Fruit fly (Drosophila melanogaster) whole organism, embryonic: Measurements from ENCODE around the gene CG1840.

ENCODE experiments used
- Awh ChIP-seq: fragments of 200-800 bp; sonication (Bioruptor generic); IDR thresholded peaks from 2 replicates; pipeline ENCODE4, ENCODE4 v1.3.6; 2022; ENCODE audit warnings: missing biosample characterization, missing genetic modification characterization
- CG10366 ChIP-seq: fragments of 200-800 bp; sonication (Bioruptor generic); IDR thresholded peaks from 2 replicates; pipeline ENCODE4 v1.3.6; 2022; ENCODE audit warnings: missing biosample characterization, missing genetic modification characterization
- CG12155 ChIP-seq: fragments of 200-800 bp; sonication (Bioruptor generic); optimal IDR thresholded peaks from 3 replicates; lab custom pipeline; 2016; ENCODE audit warnings: missing biosample characterization, missing genetic modification characterization
- CG15269 ChIP-seq: fragments of 200-800 bp; sonication (Bioruptor generic); optimal IDR thresholded peaks from 2 replicates; lab custom pipeline; 2018; ENCODE audit warnings: missing biosample characterization, mild to moderate bottlenecking, missing genetic modification characterization, moderate library complexity
- CG16863 ChIP-seq: fragments of 200-800 bp; sonication (Bioruptor generic); optimal IDR thresholded peaks from 3 replicates; lab custom pipeline; 2016; ENCODE audit warnings: missing biosample characterization, missing genetic modification characterization
- CG17186 ChIP-seq: fragments of 200-800 bp; sonication (Bioruptor generic); optimal IDR thresholded peaks from 3 replicates; lab custom pipeline; 2017; ENCODE audit warnings: missing biosample characterization, missing genetic modification reagents, missing genetic modification characterization
- CG1792 ChIP-seq: fragments of 200-800 bp; sonication (Bioruptor generic); optimal IDR thresholded peaks from 2 replicates; lab custom pipeline; 2016; ENCODE audit warnings: missing biosample characterization, missing genetic modification characterization
- CG1832 ChIP-seq: fragments of 200-800 bp; sonication (Bioruptor generic); optimal IDR thresholded peaks from 2 replicates; lab custom pipeline; 2017; ENCODE audit warnings: missing biosample characterization, mild to moderate bottlenecking, missing genetic modification characterization, inconsistent platforms
- CG18599 ChIP-seq: fragments of 200-800 bp; sonication (Bioruptor generic); optimal IDR thresholded peaks from 3 replicates; lab custom pipeline; 2017; ENCODE audit warnings: missing biosample characterization, missing genetic modification characterization, mild to moderate bottlenecking, moderate library complexity, missing genetic modification reagents
- CG2129 ChIP-seq: fragments of 200-800 bp; sonication (Bioruptor generic); IDR thresholded peaks from 2 replicates; pipeline ENCODE4 v1.3.6; 2022; ENCODE audit warnings: missing biosample characterization, missing genetic modification characterization; ENCODE audit not compliant: partially characterized antibody
- CG30431 ChIP-seq: fragments of 200-800 bp; sonication (Bioruptor generic); optimal IDR thresholded peaks from 2 replicates; lab custom pipeline; 2017; ENCODE audit warnings: missing biosample characterization, missing genetic modification characterization
- CG4617 ChIP-seq: fragments of 200-800 bp; sonication (Bioruptor generic); optimal IDR thresholded peaks from 3 replicates; lab custom pipeline; 2016; ENCODE audit warnings: missing biosample characterization, missing genetic modification characterization, borderline replicate concordance
- CG6175 ChIP-seq: fragments of 200-800 bp; sonication (Bioruptor generic); IDR thresholded peaks from 3 replicates; pipeline ENCODE4 v1.3.6; 2022; ENCODE audit warnings: missing biosample characterization, missing genetic modification characterization
- CG6813 ChIP-seq: fragments of 200-800 bp; sonication (Bioruptor generic); optimal IDR thresholded peaks from 2 replicates; lab custom pipeline; 2017; ENCODE audit warnings: missing biosample characterization, missing genetic modification characterization, mild to moderate bottlenecking, moderate library complexity, missing genetic modification reagents
- CG7372 ChIP-seq: fragments of 200-800 bp; sonication (Bioruptor generic); IDR thresholded peaks from 2 replicates; pipeline ENCODE4 v1.3.6; 2022; ENCODE audit warnings: missing biosample characterization, missing genetic modification characterization
- CG7786 ChIP-seq: fragments of 200-800 bp; sonication (Bioruptor generic); optimal IDR thresholded peaks from 2 replicates; lab custom pipeline; 2016; ENCODE audit warnings: missing biosample characterization, missing genetic modification characterization
- CG8089 ChIP-seq: fragments of 200-800 bp; sonication (Bioruptor generic); optimal IDR thresholded peaks from 3 replicates; lab custom pipeline; 2016; ENCODE audit warnings: missing biosample characterization, missing genetic modification characterization
- CG8290 ChIP-seq, 3 experiments: fragments of 200-800 bp; sonication (Bioruptor generic); optimal IDR thresholded peaks; 2 replicates each; lab custom pipeline; 2016 to 2019; ENCODE audit warnings: missing biosample characterization in 3 of 3, missing genetic modification characterization in 3 of 3, mild to moderate bottlenecking in 2 of 3, moderate library complexity in 1 of 3
- CG9797 ChIP-seq: fragments of 200-800 bp; sonication (Bioruptor generic); optimal IDR thresholded peaks from 3 replicates; lab custom pipeline; 2018; ENCODE audit warnings: missing biosample characterization, mild to moderate bottlenecking, missing genetic modification characterization
- D19A ChIP-seq: fragments of 200-800 bp; optimal IDR thresholded peaks from 3 replicates; lab custom pipeline; 2019; ENCODE audit warnings: missing biosample characterization, mild to moderate bottlenecking, missing genetic modification characterization, moderate library complexity
- ERR ChIP-seq: fragments of 200-800 bp; sonication (Bioruptor generic); optimal IDR thresholded peaks from 2 replicates; lab custom pipeline; 2016; ENCODE audit warnings: missing biosample characterization, missing genetic modification characterization
- HHEX ChIP-seq: fragments of 200-800 bp; sonication (Bioruptor generic); optimal IDR thresholded peaks from 3 replicates; lab custom pipeline; 2017; ENCODE audit warnings: missing biosample characterization, mild to moderate bottlenecking, missing genetic modification characterization, missing genetic modification reagents
- Kr ChIP-seq: fragments of 200-800 bp; sonication (Bioruptor generic); optimal IDR thresholded peaks from 2 replicates; lab custom pipeline; 2017; ENCODE audit warnings: missing biosample characterization, mild to moderate bottlenecking, missing genetic modification characterization
- Lim3 ChIP-seq: fragments of 200-800 bp; sonication (Bioruptor generic); IDR thresholded peaks from 2 replicates; pipeline ENCODE4 v1.3.6; 2022; ENCODE audit warnings: missing biosample characterization, missing genetic modification characterization
- Mad ChIP-seq: fragments of 200-800 bp; sonication (Bioruptor generic); optimal IDR thresholded peaks from 2 replicates; lab custom pipeline; 2016; ENCODE audit warnings: missing biosample characterization, missing genetic modification characterization
- Max ChIP-seq: fragments of 200-800 bp; sonication (Bioruptor generic); optimal IDR thresholded peaks from 2 replicates; lab custom pipeline; 2016; ENCODE audit warnings: missing biosample characterization, mild to moderate bottlenecking, missing genetic modification characterization
- NfI ChIP-seq: fragments of 200-800 bp; sonication (Bioruptor generic); optimal IDR thresholded peaks from 3 replicates; lab custom pipeline; 2018; ENCODE audit warnings: missing biosample characterization, mild to moderate bottlenecking, missing genetic modification characterization, moderate library complexity
- Rfx ChIP-seq: fragments of 200-800 bp; sonication (Bioruptor generic); IDR thresholded peaks from 2 replicates; pipeline ENCODE4 v1.3.6; 2022; ENCODE audit warnings: missing biosample characterization, missing genetic modification characterization
- Trl ChIP-seq, 3 experiments: fragments of >200 bp in 2 of 3; fragments of 200-800 bp in 1 of 3; sonication (Bioruptor generic) in 1 of 3; optimal IDR thresholded peaks; 2 replicates in 1 of 3; 3 replicates in 2 of 3; lab custom pipeline; 2016 to 2017; ENCODE audit warnings: missing biosample characterization in 1 of 3, missing genetic modification characterization in 1 of 3
- bab2 ChIP-seq: fragments of 200-800 bp; sonication (Bioruptor generic); optimal IDR thresholded peaks from 2 replicates; lab custom pipeline; 2016; ENCODE audit warnings: missing biosample characterization, missing genetic modification characterization
- cas ChIP-seq: fragments of 200-800 bp; sonication (Bioruptor generic); IDR thresholded peaks from 2 replicates; pipeline ENCODE4 v1.3.6; 2022; ENCODE audit warnings: missing biosample characterization, missing genetic modification characterization
- crc ChIP-seq: fragments of 200-800 bp; sonication (Bioruptor generic); optimal IDR thresholded peaks from 2 replicates; lab custom pipeline; 2016; ENCODE audit warnings: missing biosample characterization, missing genetic modification characterization
- da ChIP-seq: fragments of 200-800 bp; sonication (Bioruptor generic); optimal IDR thresholded peaks from 2 replicates; lab custom pipeline; 2016; ENCODE audit warnings: missing biosample characterization, missing genetic modification characterization
- dati ChIP-seq: fragments of 200-800 bp; sonication (Bioruptor generic); IDR thresholded peaks from 2 replicates; pipeline ENCODE4 v1.3.6; 2022; ENCODE audit warnings: missing biosample characterization, missing genetic modification characterization
- eyg ChIP-seq: fragments of 200-800 bp; sonication (Bioruptor generic); optimal IDR thresholded peaks from 3 replicates; lab custom pipeline; 2016; ENCODE audit warnings: missing biosample characterization, missing genetic modification characterization
- fd3F ChIP-seq: fragments of 200-800 bp; sonication (Bioruptor generic); optimal IDR thresholded peaks from 2 replicates; lab custom pipeline; 2018; ENCODE audit warnings: missing biosample characterization, mild to moderate bottlenecking, missing genetic modification characterization, moderate library complexity
- fd64A ChIP-seq: fragments of 200-800 bp; sonication (Bioruptor generic); optimal IDR thresholded peaks from 3 replicates; lab custom pipeline; 2018; ENCODE audit warnings: missing biosample characterization, mild to moderate bottlenecking, missing genetic modification characterization
- grau ChIP-seq: fragments of 200-800 bp; optimal IDR thresholded peaks from 3 replicates; lab custom pipeline; 2019; ENCODE audit warnings: missing biosample characterization, mild to moderate bottlenecking, missing genetic modification characterization, moderate library complexity
- h ChIP-seq: fragments of >200 bp; optimal IDR thresholded peaks from 2 replicates; lab custom pipeline; 2017
- mam ChIP-seq: fragments of 200-800 bp; sonication (Bioruptor generic); optimal IDR thresholded peaks from 3 replicates; lab custom pipeline; 2016; ENCODE audit warnings: missing biosample characterization, missing genetic modification characterization
- onecut ChIP-seq: fragments of 200-800 bp; sonication (Bioruptor generic); IDR thresholded peaks from 2 replicates; pipeline ENCODE4 v1.3.6; 2022; ENCODE audit warnings: missing biosample characterization, missing genetic modification characterization
- org-1 ChIP-seq: fragments of 200-800 bp; sonication (Bioruptor generic); optimal IDR thresholded peaks from 2 replicates; lab custom pipeline; 2017; ENCODE audit warnings: missing biosample characterization, missing genetic modification characterization
- phol ChIP-seq: fragments of 200-800 bp; sonication (Bioruptor generic); optimal IDR thresholded peaks from 3 replicates; lab custom pipeline; 2018; ENCODE audit warnings: missing biosample characterization, mild to moderate bottlenecking, missing genetic modification characterization, moderate library complexity
- pros ChIP-seq: fragments of 200-800 bp; sonication (Bioruptor generic); optimal IDR thresholded peaks from 3 replicates; lab custom pipeline; 2019; ENCODE audit warnings: missing biosample characterization, mild to moderate bottlenecking, missing genetic modification characterization, moderate library complexity
- pum ChIP-seq: fragments of 200-800 bp; sonication (Bioruptor generic); optimal IDR thresholded peaks from 2 replicates; lab custom pipeline; 2016; ENCODE audit warnings: missing biosample characterization, missing genetic modification characterization
- sim ChIP-seq: fragments of 200-800 bp; sonication (Bioruptor generic); IDR thresholded peaks from 2 replicates; pipeline ENCODE4 v1.3.6; 2022; ENCODE audit warnings: missing biosample characterization, missing genetic modification characterization
- sisA ChIP-seq: fragments of 200-800 bp; sonication (Bioruptor generic); IDR thresholded peaks from 2 replicates; pipeline ENCODE4 v1.3.6; 2022; ENCODE audit warnings: missing biosample characterization, missing genetic modification characterization
- sob ChIP-seq: fragments of 200-800 bp; sonication (Bioruptor generic); IDR thresholded peaks from 2 replicates; pipeline ENCODE4 v1.3.6; 2022; ENCODE audit warnings: missing biosample characterization, missing genetic modification characterization
- tll ChIP-seq, 2 experiments: fragments of 200-800 bp in 1 of 2; fragments of >200 bp in 1 of 2; sonication (Bioruptor generic) in 1 of 2; optimal IDR thresholded peaks; 2 replicates each; lab custom pipeline; 2017 to 2019; ENCODE audit warnings: missing biosample characterization in 2 of 2, missing genetic modification characterization in 2 of 2, mild to moderate bottlenecking in 1 of 2, moderate library complexity in 1 of 2
- trh ChIP-seq: fragments of 200-800 bp; sonication (Bioruptor generic); optimal IDR thresholded peaks from 2 replicates; lab custom pipeline; 2016; ENCODE audit warnings: missing biosample characterization, missing genetic modification characterization
- zfh1 ChIP-seq: fragments of 200-800 bp; sonication (Bioruptor generic); IDR thresholded peaks from 3 replicates; pipeline ENCODE4 v1.3.6; 2022; ENCODE audit warnings: missing biosample characterization, missing genetic modification characterization

The CG1840 gene

dm6 chrX:11885356-11885755, 2.8 kb upstream of the CG1840 start (continued):
- TF ChIP-seq CG4617 (no peak), pros (GFP tag; lab: Kevin White, UChicago) (no peak), tll (GFP tag; optimal IDR thresholded peaks at IDR 0.05; lab: Kevin White, UChicago) (no peak), h (lab: Kevin White, UChicago) (no peak), CG9797 (GFP tag; lab: Kevin White, UChicago) (no peak), CG6813 (peak; percentile 27), CG8290 (GFP tag; optimal IDR thresholded peaks at IDR 0.05; lab: Kevin White, UChicago) (no peak), CG8290 (tag; optimal IDR thresholded peaks at IDR 0.05; lab: Kevin White, UChicago) (peak in 1 of 2 experiments; percentile 69), HHEX (GFP tag; lab: Kevin White, UChicago) (peak; percentile 48), onecut (GFP tag; lab: Robert Waterston, UW) (no peak), Rfx (peak; percentile 58), bab2 (no peak), CG30431 (GFP tag; lab: Kevin White, UChicago) (no peak), CG1832 (GFP tag; lab: Kevin White, UChicago) (no peak), mam (GFP tag; lab: Kevin White, UChicago) (no peak), crc (GFP tag; lab: Kevin White, UChicago) (no peak), sim (GFP tag; lab: Robert Waterston, UW) (no peak), CG6175 (GFP tag; lab: Robert Waterston, UW) (0 out of 3 replicates have a peak, but pooled peaks have one; percentile 14), CG10366 (GFP tag; lab: Robert Waterston, UW) (peak; percentile 32; the same call in 1 of the 2 replicates), CG1792 (GFP tag; lab: Kevin White, UChicago) (no peak), CG18599 (peak; percentile 57), NfI (GFP tag; lab: Kevin White, UChicago) (peak; percentile 41), cas (GFP tag; lab: Robert Waterston, UW) (no peak), Kr (no peak), sob (GFP tag; lab: Robert Waterston, UW) (no peak), org-1 (no peak), Mad (GFP tag; lab: Kevin White, UChicago) (no peak), dati (GFP tag; lab: Robert Waterston, UW) (no peak), CG7786 (GFP tag; lab: Kevin White, UChicago) (no peak), trh (GFP tag; lab: Kevin White, UChicago) (no peak), Awh (GFP tag; lab: Robert Waterston, UW) (0 out of 2 replicates have a peak, but pooled peaks have one; percentile 16), CG2129 (GFP tag; lab: Robert Waterston, UW) (no peak), fd64A (no peak), zfh1 (GFP tag; lab: Robert Waterston, UW) (no peak), grau (peak; percentile 67), CG16863 (GFP tag; lab: Kevin White, UChicago) (no peak), CG7372 (GFP tag; lab: Robert Waterston, UW) (no peak), phol (tag; lab: Kevin White, UChicago) (peak; percentile 48), eyg (GFP tag; lab: Kevin White, UChicago) (no peak), CG8089 (GFP tag; lab: Kevin White, UChicago) (no peak), CG12155 (GFP tag; lab: Kevin White, UChicago) (no peak), Trl (optimal IDR thresholded peaks at IDR 0.05; lab: Kevin White, UChicago) (no peak), Trl (GFP tag; optimal IDR thresholded peaks at IDR 0.05; lab: Kevin White, UChicago) (no peak), D19A (tag; lab: Kevin White, UChicago) (peak; percentile 42), Lim3 (no peak), ERR (GFP tag; lab: Kevin White, UChicago) (no peak), fd3F (GFP tag; lab: Kevin White, UChicago) (peak; percentile 48), pum (GFP tag; lab: Kevin White, UChicago) (no peak), sisA (GFP tag; lab: Robert Waterston, UW) (no peak), CG17186 (GFP tag; lab: Kevin White, UChicago) (no peak), CG15269 (tag; lab: Kevin White, UChicago) (peak; percentile 78), Max (GFP tag; lab: Kevin White, UChicago) (no peak), da (GFP tag; lab: Kevin White, UChicago) (no peak)
